Worm (Caenorhabditis elegans) whole organism, mixed stage, embryonic: ENCODE results near the gene C06E1.7.
A peak's percentile ranks its signal among the peaks of the same experiment; 100 is the strongest.

Experiments used
- M03D4.4 ChIP-seq: sonication (generic microtip); optimal IDR thresholded peaks from 2 replicates; lab custom pipeline; 2017; ENCODE audit warnings: mild to moderate bottlenecking, missing genetic modification characterization, missing compliant biosample characterization
- blmp-1 ChIP-seq: fragments of 150-350 bp; optimal IDR thresholded peaks from 2 replicates; lab custom pipeline; 2014; ENCODE audit warnings: missing biosample characterization, missing genetic modification characterization
- ceh-39 ChIP-seq: fragments of 150-350 bp; optimal IDR thresholded peaks from 2 replicates; lab custom pipeline; 2014; ENCODE audit warnings: missing biosample characterization, missing genetic modification characterization
- ceh-43 ChIP-seq: fragments of 200-800 bp; sonication (Bioruptor generic); optimal IDR thresholded peaks from 2 replicates; lab custom pipeline; 2018; ENCODE audit warnings: mild to moderate bottlenecking, missing genetic modification characterization, moderate library complexity, missing compliant biosample characterization
- ceh-83 ChIP-seq: fragments of 200-800 bp; sonication (Bioruptor generic); optimal IDR thresholded peaks from 2 replicates; lab custom pipeline; 2018; ENCODE audit warnings: mild to moderate bottlenecking, missing genetic modification characterization, missing compliant biosample characterization
- ces-1 ChIP-seq: fragments of 150-350 bp; optimal IDR thresholded peaks from 2 replicates; lab custom pipeline; 2014; ENCODE audit warnings: missing biosample characterization, missing genetic modification reagents, missing genetic modification characterization
- cnd-1 ChIP-seq: fragments of 200-800 bp; sonication (Bioruptor generic); optimal IDR thresholded peaks from 2 replicates; lab custom pipeline; 2018; ENCODE audit warnings: mild to moderate bottlenecking, missing genetic modification characterization, missing compliant biosample characterization
- drap-1 ChIP-seq: fragments of 200-800 bp; sonication (Bioruptor generic); optimal IDR thresholded peaks from 3 replicates; lab custom pipeline; 2018; ENCODE audit warnings: mild to moderate bottlenecking, missing genetic modification characterization, missing compliant biosample characterization
- elt-1 ChIP-seq: sonication (generic microtip); optimal IDR thresholded peaks from 2 replicates; lab custom pipeline; 2017; ENCODE audit warnings: missing genetic modification characterization, mild to moderate bottlenecking, missing compliant biosample characterization, antibody characterized with exemption, moderate library complexity, borderline replicate concordance; ENCODE audit not compliant: insufficient read depth
- flh-1 ChIP-seq: fragments of 200-800 bp; sonication (Bioruptor generic); optimal IDR thresholded peaks from 2 replicates; lab custom pipeline; 2018; ENCODE audit warnings: mild to moderate bottlenecking, missing genetic modification characterization, moderate library complexity, missing compliant biosample characterization
- hlh-1 ChIP-seq: fragments of 150-350 bp; optimal IDR thresholded peaks from 2 replicates; lab custom pipeline; 2014; ENCODE audit warnings: missing biosample characterization, missing genetic modification reagents, missing genetic modification characterization
- lin-32 ChIP-seq: fragments of 200-800 bp; sonication (Bioruptor generic); optimal IDR thresholded peaks from 2 replicates; lab custom pipeline; 2018; ENCODE audit warnings: mild to moderate bottlenecking, missing genetic modification characterization, missing compliant biosample characterization
- lsy-2 ChIP-seq: fragments of 150-350 bp; optimal IDR thresholded peaks from 2 replicates; lab custom pipeline; 2014; ENCODE audit warnings: missing biosample characterization, missing genetic modification characterization
- mab-5 ChIP-seq: fragments of 150-350 bp; optimal IDR thresholded peaks from 2 replicates; lab custom pipeline; 2014; ENCODE audit warnings: missing biosample characterization, missing genetic modification characterization
- mep-1 ChIP-seq: fragments of 150-350 bp; optimal IDR thresholded peaks from 2 replicates; lab custom pipeline; 2017; ENCODE audit warnings: missing biosample characterization, missing genetic modification reagents, missing genetic modification characterization, inconsistent platforms
- mls-2 ChIP-seq: sonication (generic microtip); optimal IDR thresholded peaks from 2 replicates; lab custom pipeline; 2016; ENCODE audit warnings: mild to moderate bottlenecking, missing genetic modification characterization, moderate library complexity, missing compliant biosample characterization
- nhr-12 ChIP-seq: fragments of 150-350 bp; optimal IDR thresholded peaks from 2 replicates; lab custom pipeline; 2014; ENCODE audit warnings: missing biosample characterization, missing genetic modification characterization
- nhr-2 ChIP-seq: fragments of 150-350 bp; optimal IDR thresholded peaks from 2 replicates; lab custom pipeline; 2014; ENCODE audit warnings: missing biosample characterization, missing genetic modification characterization
- nhr-28 ChIP-seq: fragments of 150-350 bp; optimal IDR thresholded peaks from 2 replicates; lab custom pipeline; 2014; ENCODE audit warnings: missing biosample characterization, missing genetic modification characterization
- pha-4 ChIP-seq: fragments of 150-350 bp; optimal IDR thresholded peaks from 2 replicates; lab custom pipeline; 2018; ENCODE audit warnings: missing biosample characterization, missing genetic modification reagents, missing genetic modification characterization
- sem-2 ChIP-seq: fragments of 200-800 bp; sonication (Bioruptor generic); optimal IDR thresholded peaks from 2 replicates; lab custom pipeline; 2018; ENCODE audit warnings: mild to moderate bottlenecking, missing genetic modification characterization, missing compliant biosample characterization
- snpc-4 ChIP-seq: fragments of 150-350 bp; optimal IDR thresholded peaks from 2 replicates; lab custom pipeline; 2014; ENCODE audit warnings: missing biosample characterization, missing genetic modification characterization
- sptf-1 ChIP-seq: sonication (generic microtip); optimal IDR thresholded peaks from 2 replicates; lab custom pipeline; 2017; ENCODE audit warnings: mild to moderate bottlenecking, missing genetic modification characterization, moderate library complexity, missing compliant biosample characterization
- tbx-8 ChIP-seq: fragments of 200-800 bp; sonication (Bioruptor generic); optimal IDR thresholded peaks from 2 replicates; lab custom pipeline; 2018; ENCODE audit warnings: mild to moderate bottlenecking, missing genetic modification characterization, moderate library complexity, missing compliant biosample characterization
- unc-120 ChIP-seq: sonication (generic microtip); optimal IDR thresholded peaks from 2 replicates; lab custom pipeline; 2017; ENCODE audit warnings: missing genetic modification characterization, missing compliant biosample characterization; ENCODE audit not compliant: poor library complexity, severe bottlenecking
- zip-8 ChIP-seq: fragments of 150-350 bp; optimal IDR thresholded peaks from 2 replicates; lab custom pipeline; 2014; ENCODE audit warnings: missing biosample characterization, missing genetic modification characterization
- ztf-11 ChIP-seq: fragments of 150-350 bp; optimal IDR thresholded peaks from 2 replicates; lab custom pipeline; 2014; ENCODE audit warnings: missing biosample characterization, missing genetic modification characterization

C06E1.7 gene

DNA sequence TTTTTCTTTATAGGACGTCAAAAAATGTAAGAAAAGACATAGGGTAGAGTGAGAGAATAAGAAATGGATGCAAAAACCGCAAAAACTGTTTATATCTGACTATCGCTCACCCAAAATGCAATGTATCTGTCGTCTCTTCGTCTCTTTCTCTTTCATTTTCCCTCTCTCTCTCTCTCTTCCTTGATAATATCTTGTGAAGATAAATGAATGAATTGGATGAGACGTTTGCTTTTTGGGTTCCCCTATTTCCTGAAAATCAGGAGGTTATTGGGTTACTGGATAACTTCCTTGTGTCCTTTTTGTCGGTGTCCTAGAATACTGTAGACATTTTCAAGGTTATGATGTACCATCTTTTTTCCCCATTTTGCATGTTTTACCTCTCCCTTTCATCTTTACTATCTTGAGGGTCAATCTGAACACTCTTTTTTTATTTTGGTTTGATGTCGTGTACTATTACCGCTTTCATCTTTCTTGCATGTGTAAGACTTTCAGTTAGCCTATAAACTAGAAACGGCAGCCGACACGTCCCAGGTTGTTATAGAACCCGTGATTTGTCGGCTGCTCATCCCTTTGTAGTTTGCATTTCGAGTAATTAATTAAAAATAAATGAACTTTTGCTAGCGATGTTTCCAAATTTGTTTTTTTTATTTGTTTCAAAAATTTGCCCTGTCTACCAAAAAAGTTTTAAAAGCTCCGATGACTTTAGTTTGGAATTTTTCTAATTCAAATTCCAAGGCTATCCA is 18.0 kb downstream of the C06E1.7 start:
- TF ChIP-seq ces-1 (peak; percentile 2), elt-1 (tag; lab: Kevin White, UChicago) (peak; percentile 65), cnd-1 (tag; lab: Kevin White, UChicago) (no peak), ceh-43 (no peak), ceh-83 (GFP tag; lab: Kevin White, UChicago) (no peak)

DNA sequence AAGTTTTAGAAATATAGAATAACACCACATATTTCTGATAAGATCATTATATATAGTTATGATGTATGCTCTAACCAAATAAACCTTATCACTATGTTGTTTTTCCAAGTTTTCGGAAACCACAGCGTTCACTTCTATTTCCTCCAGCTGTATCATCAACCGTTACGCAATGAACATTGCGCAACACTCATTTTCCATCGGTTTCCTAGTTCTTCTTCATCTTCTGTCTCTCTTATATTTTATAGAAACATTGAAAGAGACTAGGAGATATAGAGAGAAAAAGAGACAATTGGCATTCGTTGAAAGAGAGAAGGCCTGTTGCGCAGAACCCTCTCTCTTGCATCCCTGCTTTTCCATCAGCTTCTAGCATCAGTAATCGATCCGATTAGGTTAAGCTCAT is 19.2 kb downstream of the C06E1.7 start:
- no peak for TF ChIP-seq lsy-2
- TF ChIP-seq unc-120 (tag; lab: Kevin White, UChicago): no peak
- TF ChIP-seq mls-2 (tag; lab: Kevin White, UChicago): no peak
- no peak for TF ChIP-seq sem-2 (GFP tag; lab: Kevin White, UChicago)
- peak; percentile 97 for TF ChIP-seq zip-8
- TF ChIP-seq hlh-1 (tag; lab: Kevin White, UChicago): no peak

DNA sequence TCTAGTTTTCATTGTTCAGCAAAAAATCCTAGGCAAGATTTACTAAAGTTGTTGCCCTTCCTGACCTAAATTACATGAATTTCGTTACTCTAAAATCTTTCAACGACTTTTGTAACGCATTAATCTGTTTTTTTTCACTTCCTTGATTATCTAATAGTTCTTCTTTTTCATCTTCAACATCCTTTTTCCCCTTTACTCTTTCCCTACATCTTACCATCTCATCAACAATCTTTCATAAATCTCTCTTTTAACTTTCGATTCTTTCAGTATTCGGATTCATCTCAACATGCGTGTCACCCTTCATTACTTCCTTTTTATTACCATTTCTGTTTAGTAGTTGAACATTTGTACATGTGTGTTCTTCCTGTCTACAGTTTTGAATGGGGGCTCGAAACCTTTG is 19.7 kb downstream of the C06E1.7 start:
- TF ChIP-seq lin-32 (GFP tag; lab: Kevin White, UChicago) (no peak), pha-4 (tag; lab: Kevin White, UChicago) (no peak), drap-1 (GFP tag; lab: Kevin White, UChicago) (no peak), nhr-2 (tag; lab: Kevin White, UChicago) (no peak), elt-1 (tag; lab: Kevin White, UChicago) (no peak), cnd-1 (tag; lab: Kevin White, UChicago) (no peak), ceh-83 (GFP tag; lab: Kevin White, UChicago) (no peak), tbx-8 (GFP tag; lab: Kevin White, UChicago) (no peak), sptf-1 (tag; lab: Kevin White, UChicago) (no peak), ztf-11 (tag; lab: Kevin White, UChicago) (no peak), ceh-39 (tag; lab: Kevin White, UChicago) (no peak), nhr-12 (tag; lab: Kevin White, UChicago) (no peak)

DNA sequence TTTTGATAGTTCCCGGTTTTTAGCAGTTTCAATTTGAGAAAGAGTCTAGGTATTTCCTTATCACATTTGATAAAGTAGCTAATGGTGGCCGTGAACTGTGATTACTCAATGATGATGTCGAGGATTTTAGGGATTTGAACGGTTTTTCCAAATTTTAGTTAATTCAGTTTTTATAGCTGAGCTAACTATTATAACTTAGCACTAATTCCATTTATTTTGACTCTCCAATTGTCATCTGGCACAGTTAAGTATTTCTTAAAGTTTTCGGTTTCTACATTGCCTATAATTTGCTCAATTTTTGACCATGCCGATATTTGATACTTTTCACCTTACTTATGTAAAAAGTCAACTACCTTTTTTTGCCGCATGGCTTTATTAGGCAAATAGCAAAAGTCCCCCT is 20.2 kb downstream of the C06E1.7 start:
- no peak for TF ChIP-seq elt-1 (tag; lab: Kevin White, UChicago)
- no peak for TF ChIP-seq lin-32 (GFP tag; lab: Kevin White, UChicago)
- TF ChIP-seq nhr-12 (tag; lab: Kevin White, UChicago): no peak
- no peak for TF ChIP-seq ceh-39 (tag; lab: Kevin White, UChicago)

DNA sequence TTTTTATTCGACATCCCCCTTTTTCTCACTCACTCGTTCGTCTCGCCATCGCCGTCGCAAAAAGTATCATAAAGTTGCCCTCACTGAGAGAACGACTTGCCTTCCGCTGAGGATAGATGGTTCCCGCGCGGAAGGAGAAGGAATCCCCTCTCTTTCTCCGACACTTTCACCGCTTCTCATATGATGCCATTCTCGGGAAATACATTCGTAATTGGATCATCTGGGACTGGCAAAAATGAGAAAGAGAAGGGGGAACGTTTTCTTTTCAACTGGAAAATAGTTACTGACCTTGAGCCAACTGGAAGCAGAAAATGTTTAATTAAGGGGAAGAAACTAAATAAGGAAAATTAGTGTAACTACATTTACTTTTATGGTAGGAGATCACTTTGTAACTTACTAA is 21.7 kb downstream of the C06E1.7 start:
- TF ChIP-seq blmp-1 (peak; percentile 65), ceh-83 (GFP tag; lab: Kevin White, UChicago) (no peak), ces-1 (peak; percentile 53), flh-1 (GFP tag; lab: Kevin White, UChicago) (no peak), mep-1 (tag; lab: Kevin White, UChicago) (no peak), unc-120 (tag; lab: Kevin White, UChicago) (no peak)

DNA sequence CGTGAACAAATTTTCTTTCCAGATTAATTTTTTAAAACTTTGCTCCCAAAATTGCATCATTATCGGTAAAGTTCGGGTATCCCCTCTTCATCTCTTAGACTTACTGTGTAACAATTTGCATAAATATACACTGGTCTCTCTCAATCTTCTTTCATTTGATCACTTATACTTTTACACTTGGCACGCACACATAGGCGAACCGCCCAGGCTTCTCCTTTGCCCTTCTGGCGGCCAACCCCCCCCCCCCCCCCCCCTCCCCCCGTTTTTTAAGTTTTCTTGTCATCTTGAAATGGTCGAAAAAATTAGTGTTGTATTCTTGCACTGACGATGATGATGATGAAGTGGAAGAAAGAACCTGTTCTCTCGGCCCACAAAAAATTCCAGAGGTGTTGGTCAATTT is 23.2 kb downstream of the C06E1.7 start:
- no peak for TF ChIP-seq hlh-1 (tag; lab: Kevin White, UChicago)
- TF ChIP-seq flh-1 (GFP tag; lab: Kevin White, UChicago): no peak
- no peak for TF ChIP-seq M03D4.4 (tag; lab: Kevin White, UChicago)

DNA sequence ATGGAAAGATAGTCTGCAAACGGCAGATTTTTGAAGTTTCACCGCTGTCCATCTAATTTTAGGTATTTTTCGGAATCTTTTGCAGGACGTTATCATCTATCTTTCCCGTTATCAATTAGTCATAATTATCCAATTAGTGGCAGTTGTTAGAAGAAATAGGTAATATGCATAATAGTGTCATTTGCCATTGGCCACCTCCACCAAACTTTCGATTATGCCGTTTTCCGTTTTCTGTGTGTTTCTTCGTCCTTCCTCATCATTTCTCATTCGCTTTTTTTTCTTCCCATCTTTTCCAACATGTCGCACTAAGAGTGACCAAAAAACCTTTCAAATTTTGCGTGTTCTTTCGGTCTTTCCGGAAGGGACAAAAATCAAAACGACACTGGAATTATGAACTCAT is 29.1 kb downstream of the C06E1.7 start:
- TF ChIP-seq mls-2 (tag; lab: Kevin White, UChicago) (no peak), nhr-12 (tag; lab: Kevin White, UChicago) (no peak), pha-4 (tag; lab: Kevin White, UChicago) (no peak), nhr-28 (no peak), snpc-4 (no peak), sptf-1 (tag; lab: Kevin White, UChicago) (no peak), mab-5 (tag; lab: Kevin White, UChicago) (no peak)
